Fruit fly (Drosophila melanogaster): ENCODE measurements around the gene Akap200.

DNA sequence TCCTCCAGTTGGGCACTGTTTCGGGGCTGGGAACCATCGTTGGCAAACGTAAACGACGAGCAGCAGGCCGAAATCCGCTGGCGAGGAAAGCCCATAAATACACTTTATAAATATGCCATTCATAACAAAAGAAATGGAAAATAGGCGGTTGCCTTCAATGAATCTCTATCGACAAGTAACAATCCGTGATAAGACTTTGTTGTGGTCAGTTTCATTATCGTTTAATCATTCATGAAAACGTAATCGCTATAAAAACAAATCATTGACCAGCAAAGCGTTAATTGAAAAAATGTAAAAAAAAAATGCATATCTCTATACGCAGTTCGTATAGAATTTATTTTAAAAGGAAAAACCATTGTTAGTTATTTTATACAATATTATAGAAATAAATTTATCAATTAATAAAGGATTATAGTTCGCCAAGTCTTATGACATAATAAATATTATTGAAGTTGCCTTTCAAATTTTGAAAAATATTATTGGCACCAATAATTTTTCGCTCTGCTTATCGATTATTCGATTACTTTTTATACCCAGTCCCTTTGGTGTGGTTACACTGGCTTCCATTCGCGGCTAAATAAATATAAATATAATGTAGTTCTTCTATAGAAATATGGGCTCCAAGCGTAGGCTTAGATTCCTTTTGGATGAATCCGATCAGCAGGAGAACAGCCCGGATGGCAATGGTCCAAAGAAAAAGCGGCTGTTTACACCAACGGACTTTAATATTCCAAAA, 15.5 kb upstream of the Akap200 start, which contains the start of gene CG31898:
- TF ChIP-seq Pif1B (GFP tag; optimal IDR thresholded peaks at IDR 0.05) (no peak), rn (GFP tag; IDR thresholded peaks at IDR 0.05) (no peak)

All from whole organism, pupa.